Worm (Caenorhabditis elegans) whole organism, L1 larva: ENCODE data around the gene lis-1.

Experiments used
- C04F5.9 ChIP-seq: sonication (generic microtip); optimal IDR thresholded peaks from 2 replicates; lab custom pipeline; 2016; ENCODE audit warnings: missing genetic modification characterization, missing compliant biosample characterization
- C16A3.4 ChIP-seq: fragments of 150-350 bp; optimal IDR thresholded peaks from 2 replicates; lab custom pipeline; 2014; ENCODE audit warnings: missing biosample characterization, missing genetic modification characterization
- F16B12.6 ChIP-seq: fragments of 150-350 bp; optimal IDR thresholded peaks from 2 replicates; lab custom pipeline; 2014; ENCODE audit warnings: missing biosample characterization, missing genetic modification characterization
- Y116A8C.19 ChIP-seq: sonication (generic microtip); optimal IDR thresholded peaks from 2 replicates; lab custom pipeline; 2016; ENCODE audit warnings: missing compliant biosample characterization, missing genetic modification characterization, borderline replicate concordance
- alr-1 ChIP-seq: fragments of 200-800 bp; sonication (Bioruptor generic); optimal IDR thresholded peaks from 2 replicates; lab custom pipeline; 2018; ENCODE audit warnings: borderline replicate concordance, mild to moderate bottlenecking, missing genetic modification characterization, missing compliant biosample characterization
- blmp-1 ChIP-seq: fragments of 150-350 bp; optimal IDR thresholded peaks from 2 replicates; lab custom pipeline; 2014; ENCODE audit warnings: missing biosample characterization, missing genetic modification characterization
- ceh-82 ChIP-seq, 3 experiments: fragments of 150-350 bp in 1 of 3; sonication (generic microtip) in 2 of 3; optimal IDR thresholded peaks; 2 replicates each; lab custom pipeline; 2014 to 2017; ENCODE audit warnings: missing biosample characterization in 3 of 3, missing genetic modification characterization in 3 of 3
- ceh-88 ChIP-seq: fragments of 200-800 bp; sonication (Bioruptor generic); IDR thresholded peaks from 2 replicates; pipeline ENCODE4 v1.3.6; 2022; ENCODE audit warnings: missing genetic modification characterization, missing compliant biosample characterization
- dsc-1 ChIP-seq: sonication (generic microtip); optimal IDR thresholded peaks from 2 replicates; lab custom pipeline; 2016; ENCODE audit warnings: mild to moderate bottlenecking, missing genetic modification characterization, missing compliant biosample characterization
- efl-1 ChIP-seq, 4 experiments: fragments of 150-350 bp; optimal IDR thresholded peaks in 3 of 4; peaks in 1 of 4; 1 replicate in 1 of 4; 2 replicates in 3 of 4; lab custom pipeline; 2014; ENCODE audit warnings: missing biosample characterization in 2 of 4, missing genetic modification characterization in 2 of 4, missing genetic modification reagents in 2 of 4
- elt-2 ChIP-seq: sonication (generic microtip); optimal IDR thresholded peaks from 2 replicates; lab custom pipeline; 2016; ENCODE audit warnings: missing genetic modification characterization, mild to moderate bottlenecking, inconsistent platforms, missing compliant biosample characterization, missing genetic modification reagents
- ets-5 ChIP-seq: fragments of 200-800 bp; sonication (Bioruptor generic); IDR thresholded peaks from 2 replicates; pipeline ENCODE4 v1.3.6; 2022; ENCODE audit warnings: missing genetic modification characterization, missing compliant biosample characterization
- fkh-10 ChIP-seq: sonication (generic microtip); optimal IDR thresholded peaks from 2 replicates; lab custom pipeline; 2017; ENCODE audit warnings: missing biosample characterization, missing genetic modification reagents, missing genetic modification characterization
- irx-1 ChIP-seq: sonication (generic microtip); optimal IDR thresholded peaks from 2 replicates; lab custom pipeline; 2016; ENCODE audit warnings: missing genetic modification characterization, missing compliant biosample characterization
- lin-14 ChIP-seq: fragments of 200-800 bp; sonication (Bioruptor generic); optimal IDR thresholded peaks from 2 replicates; lab custom pipeline; 2018; ENCODE audit warnings: mild to moderate bottlenecking, missing genetic modification characterization, moderate library complexity, missing compliant biosample characterization
- lin-15B ChIP-seq: fragments of 150-350 bp; sonication (generic microtip); optimal IDR thresholded peaks from 3 replicates; lab custom pipeline; 2014; ENCODE audit warnings: missing biosample characterization, missing genetic modification characterization
- lin-39 ChIP-seq: fragments of 150-350 bp; optimal IDR thresholded peaks from 2 replicates; lab custom pipeline; 2014; ENCODE audit warnings: missing biosample characterization, missing genetic modification reagents, missing genetic modification characterization
- lir-3 ChIP-seq: sonication (generic microtip); optimal IDR thresholded peaks from 2 replicates; lab custom pipeline; 2016; ENCODE audit warnings: mild to moderate bottlenecking, missing genetic modification characterization, moderate library complexity, missing compliant biosample characterization; ENCODE audit not compliant: poor library complexity
- mdl-1 ChIP-seq, 2 experiments: fragments of 150-350 bp; optimal IDR thresholded peaks; 2 replicates each; lab custom pipeline; 2014 to 2017; ENCODE audit warnings: missing biosample characterization in 2 of 2, missing genetic modification characterization in 2 of 2, inconsistent platforms in 1 of 2
- mef-2 ChIP-seq: fragments of 150-350 bp; optimal IDR thresholded peaks from 2 replicates; lab custom pipeline; 2014; ENCODE audit warnings: missing biosample characterization, missing genetic modification characterization
- nhr-20 ChIP-seq: sonication (generic microtip); optimal IDR thresholded peaks from 2 replicates; lab custom pipeline; 2016; ENCODE audit warnings: mild to moderate bottlenecking, missing genetic modification characterization, missing compliant biosample characterization
- nhr-28 ChIP-seq: fragments of 150-350 bp; optimal IDR thresholded peaks from 2 replicates; lab custom pipeline; 2014; ENCODE audit warnings: missing biosample characterization, missing genetic modification characterization
- nhr-85 ChIP-seq: sonication (generic microtip); peaks from one replicate; lab custom pipeline; 2016; ENCODE audit warnings: missing genetic modification characterization, inconsistent platforms, missing compliant biosample characterization
- nhr-90 ChIP-seq: sonication (generic microtip); optimal IDR thresholded peaks from 2 replicates; lab custom pipeline; 2016; ENCODE audit warnings: mild to moderate bottlenecking, missing genetic modification characterization, missing compliant biosample characterization; ENCODE audit not compliant: poor library complexity
- rnt-1 ChIP-seq: sonication (generic microtip); optimal IDR thresholded peaks from 2 replicates; lab custom pipeline; 2016; ENCODE audit warnings: mild to moderate bottlenecking, missing genetic modification characterization, moderate library complexity, missing compliant biosample characterization
- unc-130 ChIP-seq: fragments of 150-350 bp; optimal IDR thresholded peaks from 2 replicates; lab custom pipeline; 2017; ENCODE audit warnings: missing biosample characterization, missing genetic modification characterization, inconsistent platforms
- unc-30 ChIP-seq: sonication (generic microtip); optimal IDR thresholded peaks from 2 replicates; lab custom pipeline; 2017; ENCODE audit warnings: missing biosample characterization, missing genetic modification characterization
- unc-62 ChIP-seq: fragments of 150-350 bp; optimal IDR thresholded peaks from 2 replicates; lab custom pipeline; 2014; ENCODE audit warnings: missing biosample characterization, missing genetic modification reagents, missing genetic modification characterization
- unc-86 ChIP-seq: sonication (generic microtip); optimal IDR thresholded peaks from 2 replicates; lab custom pipeline; 2016; ENCODE audit warnings: missing genetic modification characterization, missing compliant biosample characterization
- unc-98 ChIP-seq: fragments of 200-800 bp; sonication (Bioruptor generic); IDR thresholded peaks from 2 replicates; pipeline ENCODE4 v1.3.6; 2022; ENCODE audit warnings: missing genetic modification characterization, missing compliant biosample characterization
- vab-15 ChIP-seq: sonication (generic microtip); optimal IDR thresholded peaks from 2 replicates; lab custom pipeline; 2017; ENCODE audit warnings: missing genotype, mild to moderate bottlenecking, missing genetic modification characterization, missing compliant biosample characterization
- xbp-1 ChIP-seq: sonication (generic microtip); optimal IDR thresholded peaks from 2 replicates; lab custom pipeline; 2016; ENCODE audit warnings: missing genetic modification characterization, missing compliant biosample characterization
- zag-1 ChIP-seq: fragments of 150-350 bp; optimal IDR thresholded peaks from 2 replicates; lab custom pipeline; 2014; ENCODE audit warnings: missing biosample characterization, missing genetic modification characterization
- zip-4 ChIP-seq: fragments of 200-800 bp; sonication (Bioruptor generic); optimal IDR thresholded peaks from 2 replicates; lab custom pipeline; 2018; ENCODE audit warnings: mild to moderate bottlenecking, missing genetic modification characterization, moderate library complexity, missing compliant biosample characterization
- ztf-11 ChIP-seq, 2 experiments: sonication (generic microtip); optimal IDR thresholded peaks; 2 replicates each; lab custom pipeline; 2016 to 2017; ENCODE audit warnings: missing genetic modification characterization in 2 of 2, missing biosample characterization in 1 of 2, missing compliant biosample characterization in 1 of 2

lis-1 gene

ce11 chrIII:13393239-13393638 is 16.7 kb upstream of the lis-1 start, which contains the start of gene dnj-17:
Gene dnj-17 (minus strand): TSS chrIII:13393339.
- TF ChIP-seq unc-130, result no peak
- no peak for TF ChIP-seq efl-1 (optimal IDR thresholded peaks at IDR 0.05; lab: Kevin White, UChicago)
- TF ChIP-seq efl-1 (GFP tag; optimal IDR thresholded peaks at IDR 0.05 in 1 of 2; lab: Kevin White, UChicago), result peak; percentile 27 to 74
- no peak for TF ChIP-seq unc-62 (GFP tag; lab: Kevin White, UChicago)
- TF ChIP-seq xbp-1 (tag; lab: Kevin White, UChicago), result no peak
- no peak for TF ChIP-seq fkh-10 (GFP tag; lab: Kevin White, UChicago)

- TF ChIP-seq ceh-88 (no peak), nhr-85 (tag; lab: Kevin White, UChicago) (peak; percentile 65), nhr-28 (no peak), Y116A8C.19 (tag; lab: Kevin White, UChicago) (no peak), C04F5.9 (tag; lab: Kevin White, UChicago) (no peak), ets-5 (GFP tag; lab: Robert Waterston, UW) (no peak), nhr-90 (tag; lab: Kevin White, UChicago) (no peak), efl-1 (optimal IDR thresholded peaks at IDR 0.05; lab: Kevin White, UChicago) (no peak), efl-1 (GFP tag; optimal IDR thresholded peaks at IDR 0.05 in 1 of 2; lab: Kevin White, UChicago) (peak in 1 of 2 experiments; percentile 66)
Observed at ce11 chrIII:13390789-13391188, 14.3 kb upstream of the lis-1 start.

ce11 chrIII:13389078-13389477 is 12.6 kb upstream of the lis-1 start, which contains the start of gene T03F6.3:
Gene T03F6.3 (plus strand): TSS chrIII:13389395.
- TF ChIP-seq nhr-90 (tag; lab: Kevin White, UChicago) (no peak), zag-1 (tag; lab: Kevin White, UChicago) (no peak), mef-2 (tag; lab: Kevin White, UChicago) (no peak), lir-3 (tag; lab: Kevin White, UChicago) (no peak), C16A3.4 (tag; lab: Kevin White, UChicago) (no peak), dsc-1 (tag; lab: Kevin White, UChicago) (no peak)

ce11 chrIII:13388621-13389020 is 12.1 kb upstream of the lis-1 start:
- TF ChIP-seq zag-1 (tag; lab: Kevin White, UChicago) (no peak), zip-4 (GFP tag; lab: Kevin White, UChicago) (no peak), unc-98 (GFP tag; lab: Robert Waterston, UW) (no peak), ztf-11 (tag; optimal IDR thresholded peaks at IDR 0.05; lab: Kevin White, UChicago) (no peak), elt-2 (tag; lab: Kevin White, UChicago) (peak; percentile 73), mef-2 (tag; lab: Kevin White, UChicago) (no peak)

ce11 chrIII:13385850-13386249 is 9.3 kb upstream of the lis-1 start, which contains the start of gene T03F6.4:
Gene T03F6.4 (plus strand): TSS chrIII:13386150.
- TF ChIP-seq nhr-20 (tag; lab: Kevin White, UChicago) (no peak), unc-30 (tag; lab: Kevin White, UChicago) (no peak), unc-86 (no peak), lin-39 (tag; lab: Kevin White, UChicago) (no peak), C16A3.4 (tag; lab: Kevin White, UChicago) (no peak), blmp-1 (tag; lab: Kevin White, UChicago) (no peak), lin-15B (tag; lab: Kevin White, UChicago) (no peak)

ce11 chrIII:13383159-13383558 is 6.6 kb upstream of the lis-1 start:
- TF ChIP-seq F16B12.6 (tag; lab: Kevin White, UChicago), result no peak
- TF ChIP-seq xbp-1 (tag; lab: Kevin White, UChicago), result peak; percentile 57
- no peak for TF ChIP-seq efl-1 (optimal IDR thresholded peaks at IDR 0.05; lab: Kevin White, UChicago)
- peak in 1 of 2 experiments; percentile 7 for TF ChIP-seq efl-1 (GFP tag; optimal IDR thresholded peaks at IDR 0.05 in 1 of 2; lab: Kevin White, UChicago)

ce11 chrIII:13381684-13382083 is 5.2 kb upstream of the lis-1 start:
- TF ChIP-seq xbp-1 (tag; lab: Kevin White, UChicago) (no peak), alr-1 (tag; lab: Kevin White, UChicago) (no peak), blmp-1 (tag; lab: Kevin White, UChicago) (peak; percentile 76), vab-15 (tag; lab: Kevin White, UChicago) (no peak), lin-39 (tag; lab: Kevin White, UChicago) (no peak), mdl-1 (tag; optimal IDR thresholded peaks at IDR 0.05; lab: Kevin White, UChicago) (no peak), rnt-1 (tag; lab: Kevin White, UChicago) (no peak), ceh-88 (no peak), lin-14 (GFP tag; lab: Kevin White, UChicago) (peak; percentile 31), ceh-82 (tag; optimal IDR thresholded peaks at IDR 0.05; lab: Kevin White, UChicago) (no peak), irx-1 (tag; lab: Kevin White, UChicago) (no peak), nhr-20 (tag; lab: Kevin White, UChicago) (no peak)
